Worm (Caenorhabditis elegans): ENCODE results near the gene C09B8.8.

The C09B8.8 gene

ce11 chrX:5999103-5999554, 16.2 kb upstream of the C09B8.8 start, which contains the start of gene F22F4.9:
F22F4.9 (minus strand) TSS chrX:5999504.
- TF ChIP-seq lin-32 (GFP tag; optimal IDR thresholded peaks at IDR 0.05): no peak
- TF ChIP-seq nhr-76 (tag; optimal IDR thresholded peaks at IDR 0.05): no peak

- TF ChIP-seq ceh-39 (tag; optimal IDR thresholded peaks at IDR 0.05) (no peak), pha-4 (tag; optimal IDR thresholded peaks at IDR 0.05) (no peak), mab-5 (tag; optimal IDR thresholded peaks at IDR 0.05) (no peak), hlh-1 (tag; optimal IDR thresholded peaks at IDR 0.05) (no peak), lin-13 (tag; optimal IDR thresholded peaks at IDR 0.05) (no peak), sptf-1 (tag; optimal IDR thresholded peaks at IDR 0.05) (no peak), unc-120 (tag; optimal IDR thresholded peaks at IDR 0.05; ENCODE audit: poor library complexity, severe bottlenecking) (no peak), lin-32 (GFP tag; optimal IDR thresholded peaks at IDR 0.05) (no peak), M03D4.4 (tag; optimal IDR thresholded peaks at IDR 0.05) (no peak), unc-62 (GFP tag; optimal IDR thresholded peaks at IDR 0.05) (no peak), elt-1 (tag; optimal IDR thresholded peaks at IDR 0.05; ENCODE audit: borderline replicate concordance, insufficient read depth) (no peak)
Observed at ce11 chrX:6001432-6001831, 13.9 kb upstream of the C09B8.8 start, which contains the start of gene F22F4.4. F22F4.4 (minus strand) TSS chrX:6001532.

ce11 chrX:6002479-6002878, 12.8 kb upstream of the C09B8.8 start:
- TF ChIP-seq drap-1 (GFP tag; optimal IDR thresholded peaks at IDR 0.05): no peak
- no peak for TF ChIP-seq M03D4.4 (tag; optimal IDR thresholded peaks at IDR 0.05)
- no peak for TF ChIP-seq nhr-237 (tag; optimal IDR thresholded peaks at IDR 0.05)
- no peak for TF ChIP-seq nhr-12 (tag; optimal IDR thresholded peaks at IDR 0.05)
- no peak for TF ChIP-seq ceh-39 (tag; optimal IDR thresholded peaks at IDR 0.05)
- TF ChIP-seq ceh-43 (GFP tag; optimal IDR thresholded peaks at IDR 0.05): no peak
- no peak for TF ChIP-seq nhr-76 (tag; optimal IDR thresholded peaks at IDR 0.05)
- TF ChIP-seq cnd-1 (tag; optimal IDR thresholded peaks at IDR 0.05): no peak

ce11 chrX:6003853-6004252, 11.4 kb upstream of the C09B8.8 start, which contains the start of gene sups-1:
sups-1 (plus strand) TSS chrX:6004153.
- TF ChIP-seq mab-5 (tag; optimal IDR thresholded peaks at IDR 0.05): no peak
- no peak for TF ChIP-seq bed-3 (GFP tag; optimal IDR thresholded peaks at IDR 0.05)
- no peak for TF ChIP-seq mep-1 (tag; optimal IDR thresholded peaks at IDR 0.05)
- TF ChIP-seq nhr-76 (tag; optimal IDR thresholded peaks at IDR 0.05): no peak
- TF ChIP-seq lin-13 (tag; optimal IDR thresholded peaks at IDR 0.05): no peak
- no peak for TF ChIP-seq ham-2 (GFP tag; optimal IDR thresholded peaks at IDR 0.05)
- no peak for TF ChIP-seq sem-2 (GFP tag; optimal IDR thresholded peaks at IDR 0.05)
- TF ChIP-seq blmp-1 (tag; optimal IDR thresholded peaks at IDR 0.05): no peak
- TF ChIP-seq unc-39 (tag; optimal IDR thresholded peaks at IDR 0.05): no peak
- TF ChIP-seq sptf-1 (tag; optimal IDR thresholded peaks at IDR 0.05): no peak
- no peak for TF ChIP-seq nhr-28 (tag; optimal IDR thresholded peaks at IDR 0.05)
- no peak for TF ChIP-seq zip-8 (tag; optimal IDR thresholded peaks at IDR 0.05)
- TF ChIP-seq tbx-8 (GFP tag; optimal IDR thresholded peaks at IDR 0.05): no peak
- TF ChIP-seq ztf-11 (tag; optimal IDR thresholded peaks at IDR 0.05): no peak
- TF ChIP-seq cnd-1 (tag; optimal IDR thresholded peaks at IDR 0.05): no peak
- TF ChIP-seq lsy-2 (tag; optimal IDR thresholded peaks at IDR 0.05): no peak
- no peak for TF ChIP-seq mls-2 (tag; optimal IDR thresholded peaks at IDR 0.05)
- TF ChIP-seq M03D4.4 (tag; optimal IDR thresholded peaks at IDR 0.05): no peak
- no peak for TF ChIP-seq nhr-12 (tag; optimal IDR thresholded peaks at IDR 0.05)
- TF ChIP-seq ceh-43 (GFP tag; optimal IDR thresholded peaks at IDR 0.05): no peak

ce11 chrX:6004315-6004714, 11.0 kb upstream of the C09B8.8 start:
- peak; percentile 17 for TF ChIP-seq elt-3 (tag; optimal IDR thresholded peaks at IDR 0.05)
- no peak for TF ChIP-seq zip-8 (tag; optimal IDR thresholded peaks at IDR 0.05)
- no peak for TF ChIP-seq unc-120 (tag; optimal IDR thresholded peaks at IDR 0.05; ENCODE audit: poor library complexity, severe bottlenecking)
- peak; percentile 60 for TF ChIP-seq blmp-1 (tag; optimal IDR thresholded peaks at IDR 0.05)
- no peak for TF ChIP-seq sptf-1 (tag; optimal IDR thresholded peaks at IDR 0.05)
- TF ChIP-seq nhr-2 (tag; optimal IDR thresholded peaks at IDR 0.05): no peak
- no peak for TF ChIP-seq nhr-237 (tag; optimal IDR thresholded peaks at IDR 0.05)
- no peak for TF ChIP-seq elt-1 (tag; optimal IDR thresholded peaks at IDR 0.05; ENCODE audit: borderline replicate concordance, insufficient read depth)

All from whole organism, mixed stage, embryonic.